Fruit fly (Drosophila melanogaster) whole organism, embryonic: ENCODE results near the gene Tlk.

Source experiments
- Bdp1 ChIP-seq: fragments of 200-800 bp; sonication (Bioruptor generic); optimal IDR thresholded peaks from 3 replicates; lab custom pipeline; 2016; ENCODE audit warnings: missing biosample characterization, missing genetic modification characterization
- C15 ChIP-seq: fragments of 200-800 bp; sonication (Bioruptor generic); IDR thresholded peaks from 3 replicates; pipeline ENCODE4 v1.3.6; 2022; ENCODE audit warnings: missing biosample characterization, missing genetic modification characterization
- CG10959 ChIP-seq: fragments of 200-800 bp; sonication (Bioruptor generic); IDR thresholded peaks from 2 replicates; pipeline ENCODE4 v1.3.6; 2022; ENCODE audit warnings: missing biosample characterization, missing genetic modification characterization
- CG11456 ChIP-seq: fragments of 200-800 bp; sonication (Bioruptor generic); IDR thresholded peaks from 3 replicates; pipeline ENCODE4 v1.3.6; 2022; ENCODE audit warnings: missing biosample characterization, missing genetic modification characterization
- CG11504 ChIP-seq: fragments of 200-800 bp; sonication (Bioruptor generic); optimal IDR thresholded peaks from 3 replicates; lab custom pipeline; 2019; ENCODE audit warnings: missing biosample characterization, mild to moderate bottlenecking, missing genetic modification characterization, moderate library complexity
- CG13775 ChIP-seq: fragments of 200-800 bp; sonication (Bioruptor generic); optimal IDR thresholded peaks from 3 replicates; lab custom pipeline; 2017; ENCODE audit warnings: missing biosample characterization, mild to moderate bottlenecking, missing genetic modification characterization
- CG15479 ChIP-seq: fragments of 200-800 bp; sonication (Bioruptor generic); optimal IDR thresholded peaks from 3 replicates; lab custom pipeline; 2019; ENCODE audit warnings: missing biosample characterization, mild to moderate bottlenecking, missing genetic modification characterization, moderate library complexity
- CG16815 ChIP-seq: fragments of 200-800 bp; sonication (Bioruptor generic); optimal IDR thresholded peaks from 3 replicates; lab custom pipeline; 2017; ENCODE audit warnings: missing biosample characterization, mild to moderate bottlenecking, missing genetic modification characterization
- CG17359 ChIP-seq: fragments of 200-800 bp; sonication (Bioruptor generic); optimal IDR thresholded peaks from 3 replicates; lab custom pipeline; 2018; ENCODE audit warnings: missing biosample characterization, mild to moderate bottlenecking, missing genetic modification characterization, moderate library complexity
- CG2129 ChIP-seq: fragments of 200-800 bp; sonication (Bioruptor generic); IDR thresholded peaks from 2 replicates; pipeline ENCODE4 v1.3.6; 2022; ENCODE audit warnings: missing biosample characterization, missing genetic modification characterization; ENCODE audit not compliant: partially characterized antibody
- CG2199 ChIP-seq: fragments of 200-800 bp; sonication (Bioruptor generic); IDR thresholded peaks from 3 replicates; pipeline ENCODE4 v1.3.6; 2022; ENCODE audit warnings: missing biosample characterization, missing genetic modification characterization
- CG2712 ChIP-seq: fragments of 200-800 bp; optimal IDR thresholded peaks from 3 replicates; lab custom pipeline; 2019; ENCODE audit warnings: missing biosample characterization, mild to moderate bottlenecking, missing genetic modification characterization, moderate library complexity
- CG2889 ChIP-seq: fragments of 200-800 bp; sonication (Bioruptor generic); IDR thresholded peaks from 3 replicates; pipeline ENCODE4 v1.3.6; 2022; ENCODE audit warnings: missing biosample characterization, missing genetic modification characterization
- CG32772 ChIP-seq: fragments of 200-800 bp; sonication (Bioruptor generic); IDR thresholded peaks from 2 replicates; pipeline ENCODE4 v1.3.6; 2022; ENCODE audit warnings: missing biosample characterization, missing genetic modification characterization
- CG34422 ChIP-seq: fragments of 200-800 bp; sonication (Bioruptor generic); IDR thresholded peaks from 3 replicates; pipeline ENCODE4 v1.3.6; 2022; ENCODE audit warnings: missing biosample characterization, missing genetic modification characterization
- CG3838 ChIP-seq: fragments of 200-800 bp; sonication (Bioruptor generic); optimal IDR thresholded peaks from 3 replicates; lab custom pipeline; 2016; ENCODE audit warnings: missing biosample characterization, missing genetic modification characterization
- CG42726 ChIP-seq: fragments of 200-800 bp; sonication (Bioruptor generic); IDR thresholded peaks from 2 replicates; pipeline ENCODE4 v1.3.6; 2022; ENCODE audit warnings: missing biosample characterization, missing genetic modification characterization; ENCODE audit not compliant: partially characterized antibody
- CG8478 ChIP-seq: fragments of >200 bp; optimal IDR thresholded peaks from 2 replicates; lab custom pipeline; 2018
- CG9817 ChIP-seq: fragments of 200-800 bp; sonication (Bioruptor generic); optimal IDR thresholded peaks from 2 replicates; lab custom pipeline; 2018; ENCODE audit warnings: missing biosample characterization, mild to moderate bottlenecking, missing genetic modification characterization, moderate library complexity
- D19B ChIP-seq: fragments of 200-800 bp; sonication (Bioruptor generic); optimal IDR thresholded peaks from 2 replicates; lab custom pipeline; 2017; ENCODE audit warnings: missing biosample characterization, mild to moderate bottlenecking, missing genetic modification characterization
- GATAe ChIP-seq: fragments of 200-800 bp; sonication (Bioruptor generic); conservative IDR thresholded peaks from 2 replicates; pipeline ENCODE4 v1.3.6; 2022; ENCODE audit warnings: missing biosample characterization, missing genetic modification characterization
- Jarid2 ChIP-seq: fragments of 200-800 bp; sonication (Bioruptor generic); optimal IDR thresholded peaks from 3 replicates; lab custom pipeline; 2017; ENCODE audit warnings: mild to moderate bottlenecking, missing biosample characterization, missing genetic modification reagents, missing genetic modification characterization
- Lpt ChIP-seq: fragments of >200 bp; optimal IDR thresholded peaks from 2 replicates; lab custom pipeline; 2018; ENCODE audit warnings: missing biosample characterization, missing genetic modification characterization
- NC2α ChIP-seq: fragments of 200-800 bp; sonication (Bioruptor generic); optimal IDR thresholded peaks from 2 replicates; lab custom pipeline; 2016; ENCODE audit warnings: missing biosample characterization, missing genetic modification characterization
- Neu2 ChIP-seq: fragments of 200-800 bp; sonication (Bioruptor generic); optimal IDR thresholded peaks from 3 replicates; lab custom pipeline; 2016; ENCODE audit warnings: missing biosample characterization, missing genetic modification characterization, borderline replicate concordance
- Nf-YB ChIP-seq: fragments of 200-800 bp; sonication (Bioruptor generic); optimal IDR thresholded peaks from 3 replicates; lab custom pipeline; 2019; ENCODE audit warnings: missing biosample characterization, mild to moderate bottlenecking, missing genetic modification characterization, moderate library complexity
- Oaz ChIP-seq: fragments of 200-800 bp; sonication (Bioruptor generic); IDR thresholded peaks from 2 replicates; pipeline ENCODE4 v1.3.6; 2022; ENCODE audit warnings: missing biosample characterization, missing genetic modification characterization
- Poxn ChIP-seq: fragments of 200-800 bp; sonication (Bioruptor generic); IDR thresholded peaks from 2 replicates; pipeline ENCODE4 v1.3.6; 2022; ENCODE audit warnings: missing biosample characterization, missing genetic modification characterization
- Sry-δ ChIP-seq: fragments of 200-800 bp; sonication (Bioruptor generic); optimal IDR thresholded peaks from 2 replicates; lab custom pipeline; 2016; ENCODE audit warnings: missing biosample characterization, missing genetic modification characterization
- Ssrp ChIP-seq: fragments of 200-800 bp; sonication (Bioruptor generic); optimal IDR thresholded peaks from 2 replicates; lab custom pipeline; 2018; ENCODE audit warnings: missing biosample characterization, mild to moderate bottlenecking, missing genetic modification characterization, moderate library complexity
- ap ChIP-seq: fragments of 200-800 bp; sonication (Bioruptor generic); IDR thresholded peaks from 2 replicates; pipeline ENCODE4 v1.3.6; 2022; ENCODE audit warnings: missing biosample characterization, missing genetic modification characterization
- bab2 ChIP-seq: fragments of 200-800 bp; sonication (Bioruptor generic); optimal IDR thresholded peaks from 2 replicates; lab custom pipeline; 2016; ENCODE audit warnings: missing biosample characterization, missing genetic modification characterization
- bcd ChIP-seq: fragments of 200-800 bp; sonication (Bioruptor generic); optimal IDR thresholded peaks from 2 replicates; lab custom pipeline; 2017; ENCODE audit warnings: missing biosample characterization, mild to moderate bottlenecking, missing genetic modification characterization
- br ChIP-seq: fragments of >200 bp; optimal IDR thresholded peaks from 2 replicates; lab custom pipeline; 2017
- btn ChIP-seq: fragments of 200-800 bp; sonication (Bioruptor generic); optimal IDR thresholded peaks from 2 replicates; lab custom pipeline; 2016; ENCODE audit warnings: missing biosample characterization, missing genetic modification characterization
- crol ChIP-seq: fragments of 200-800 bp; sonication (Bioruptor generic); IDR thresholded peaks from 2 replicates; pipeline ENCODE4 v1.3.6; 2022; ENCODE audit warnings: missing biosample characterization, missing genetic modification characterization
- crp ChIP-seq, 2 experiments: fragments of 200-800 bp; sonication (Bioruptor generic); optimal IDR thresholded peaks; 2 replicates in 1 of 2; 3 replicates in 1 of 2; lab custom pipeline; 2017; ENCODE audit warnings: missing biosample characterization in 2 of 2, missing genetic modification characterization in 2 of 2, mild to moderate bottlenecking in 1 of 2, moderate library complexity in 1 of 2
- dati ChIP-seq: fragments of 200-800 bp; sonication (Bioruptor generic); IDR thresholded peaks from 2 replicates; pipeline ENCODE4 v1.3.6; 2022; ENCODE audit warnings: missing biosample characterization, missing genetic modification characterization
- dpn ChIP-seq, 2 experiments: fragments of 200-800 bp; sonication (Bioruptor generic); optimal IDR thresholded peaks; 3 replicates each; lab custom pipeline; 2016; ENCODE audit warnings: missing biosample characterization in 2 of 2, missing genetic modification characterization in 2 of 2
- fru ChIP-seq: fragments of >200 bp; optimal IDR thresholded peaks from 2 replicates; lab custom pipeline; 2017
- grn ChIP-seq: fragments of 200-800 bp; sonication (Bioruptor generic); optimal IDR thresholded peaks from 3 replicates; lab custom pipeline; 2017; ENCODE audit warnings: missing biosample characterization, missing genetic modification characterization
- gsb ChIP-seq: fragments of 200-800 bp; sonication (Bioruptor generic); IDR thresholded peaks from 2 replicates; pipeline ENCODE4 v1.3.6; 2022; ENCODE audit warnings: missing biosample characterization, missing genetic modification characterization
- lab ChIP-seq: fragments of 200-800 bp; sonication (Bioruptor generic); optimal IDR thresholded peaks from 3 replicates; lab custom pipeline; 2017; ENCODE audit warnings: missing biosample characterization, missing genetic modification characterization, mild to moderate bottlenecking, moderate library complexity, missing genetic modification reagents
- lov ChIP-seq, 2 experiments: fragments of 200-800 bp in 1 of 2; fragments of >200 bp in 1 of 2; sonication (Bioruptor generic) in 1 of 2; IDR thresholded peaks in 1 of 2; optimal IDR thresholded peaks in 1 of 2; 2 replicates in 1 of 2; 3 replicates in 1 of 2; pipeline versions ENCODE4 v1.3.6 to Lab custom; 2017 to 2022; ENCODE audit warnings: missing biosample characterization in 1 of 2, missing genetic modification characterization in 1 of 2
- nerfin-1 ChIP-seq: fragments of 200-800 bp; sonication (Bioruptor generic); optimal IDR thresholded peaks from 3 replicates; lab custom pipeline; 2019; ENCODE audit warnings: missing biosample characterization, mild to moderate bottlenecking, missing genetic modification characterization, moderate library complexity
- onecut ChIP-seq: fragments of 200-800 bp; sonication (Bioruptor generic); IDR thresholded peaks from 2 replicates; pipeline ENCODE4 v1.3.6; 2022; ENCODE audit warnings: missing biosample characterization, missing genetic modification characterization
- salm ChIP-seq: fragments of 200-800 bp; sonication (Bioruptor generic); optimal IDR thresholded peaks from 2 replicates; lab custom pipeline; 2018; ENCODE audit warnings: missing biosample characterization, mild to moderate bottlenecking, missing genetic modification characterization
- sim ChIP-seq: fragments of 200-800 bp; sonication (Bioruptor generic); IDR thresholded peaks from 2 replicates; pipeline ENCODE4 v1.3.6; 2022; ENCODE audit warnings: missing biosample characterization, missing genetic modification characterization
- slou ChIP-seq: fragments of 200-800 bp; sonication (Bioruptor generic); optimal IDR thresholded peaks from 3 replicates; lab custom pipeline; 2016; ENCODE audit warnings: missing biosample characterization, missing genetic modification characterization
- trem ChIP-seq: fragments of 200-800 bp; optimal IDR thresholded peaks from 3 replicates; lab custom pipeline; 2019; ENCODE audit warnings: missing biosample characterization, mild to moderate bottlenecking, missing genetic modification characterization, moderate library complexity
- vvl ChIP-seq: fragments of 200-800 bp; sonication (Bioruptor generic); IDR thresholded peaks from 2 replicates; pipeline ENCODE4 v1.3.6; 2022; ENCODE audit warnings: missing biosample characterization, missing genetic modification characterization

The Tlk gene

dm6 chrX:3778135-3778951, 58.5 kb downstream of the Tlk start (continued):
- TF ChIP-seq salm (tag; lab: Kevin White, UChicago) = no peak
- TF ChIP-seq CG10959 (GFP tag; lab: Robert Waterston, UW) = no peak
- no peak for TF ChIP-seq CG42726 (GFP tag; lab: Robert Waterston, UW)
- TF ChIP-seq Neu2 (GFP tag; lab: Kevin White, UChicago) = no peak
- no peak for TF ChIP-seq GATAe (GFP tag; lab: Robert Waterston, UW)
- TF ChIP-seq Lpt (GFP tag; lab: Kevin White, UChicago) = no peak
- TF ChIP-seq br (lab: Kevin White, UChicago) = no peak
- peak; percentile 60 for TF ChIP-seq nerfin-1 (tag; lab: Kevin White, UChicago)
- TF ChIP-seq trem = no peak
- no peak for TF ChIP-seq Bdp1
- no peak for TF ChIP-seq CG2712 (tag; lab: Kevin White, UChicago)
- no peak for TF ChIP-seq grn (GFP tag; lab: Kevin White, UChicago)
- no peak for TF ChIP-seq CG2889
- TF ChIP-seq dati (GFP tag; lab: Robert Waterston, UW) = no peak
- no peak; the same call in 2 of the 3 replicates for TF ChIP-seq CG34422 (GFP tag; lab: Robert Waterston, UW)
- TF ChIP-seq NC2α = no peak
- TF ChIP-seq CG11504 = no peak
- TF ChIP-seq ap (GFP tag; lab: Robert Waterston, UW) = no peak
- peak; percentile 26 for TF ChIP-seq Jarid2
- no peak for TF ChIP-seq CG8478
- TF ChIP-seq bab2 = no peak
- TF ChIP-seq CG13775 = no peak
- no peak for TF ChIP-seq Ssrp (tag; lab: Kevin White, UChicago)
- TF ChIP-seq CG2199 (GFP tag; lab: Robert Waterston, UW) = peak; percentile 68; the same call in 1 of the 3 replicates
- no peak for TF ChIP-seq btn (GFP tag; lab: Kevin White, UChicago)
- no peak for TF ChIP-seq D19B
- TF ChIP-seq fru (lab: Kevin White, UChicago) = no peak
- peak; percentile 91 for TF ChIP-seq CG15479 (GFP tag; lab: Kevin White, UChicago)
- TF ChIP-seq slou (GFP tag; lab: Kevin White, UChicago) = no peak
- TF ChIP-seq C15 (GFP tag; lab: Robert Waterston, UW) = no peak
- TF ChIP-seq CG11456 (GFP tag; lab: Robert Waterston, UW) = no peak
- no peak for TF ChIP-seq vvl (GFP tag; lab: Robert Waterston, UW)
- TF ChIP-seq bcd (GFP tag; lab: Kevin White, UChicago) = no peak
- TF ChIP-seq sim (GFP tag; lab: Robert Waterston, UW) = no peak
- no peak for TF ChIP-seq Oaz (GFP tag; lab: Robert Waterston, UW)
- no peak for TF ChIP-seq CG17359
- TF ChIP-seq Nf-YB (GFP tag; lab: Kevin White, UChicago) = no peak
- TF ChIP-seq dpn (GFP tag; optimal IDR thresholded peaks at IDR 0.05; lab: Kevin White, UChicago) = no peak
- no peak for TF ChIP-seq CG9817 (tag; lab: Kevin White, UChicago)
- no peak for TF ChIP-seq crol (GFP tag; lab: Robert Waterston, UW)
- TF ChIP-seq gsb (GFP tag; lab: Robert Waterston, UW) = no peak
- peak in 1 of 2 experiments; percentile 2 for TF ChIP-seq crp (GFP tag; optimal IDR thresholded peaks at IDR 0.05; lab: Kevin White, UChicago)
- TF ChIP-seq onecut (GFP tag; lab: Robert Waterston, UW) = no peak
- no peak for TF ChIP-seq CG32772 (GFP tag; lab: Robert Waterston, UW)
- TF ChIP-seq Sry-δ = no peak
- no peak for TF ChIP-seq Poxn (GFP tag; lab: Robert Waterston, UW)
- TF ChIP-seq CG3838 (GFP tag; lab: Kevin White, UChicago) = no peak
- no peak for TF ChIP-seq lab (GFP tag; lab: Kevin White, UChicago)
- TF ChIP-seq lov (optimal IDR thresholded peaks at IDR 0.05; lab: Kevin White, UChicago) = no peak
- no peak for TF ChIP-seq lov (GFP tag; IDR thresholded peaks at IDR 0.05; lab: Robert Waterston, UW)
- TF ChIP-seq CG2129 (GFP tag; lab: Robert Waterston, UW) = no peak
- TF ChIP-seq CG16815 (GFP tag; lab: Kevin White, UChicago) = no peak
